Worm (Caenorhabditis elegans) whole organism, L2 larva: ENCODE results near the gene cest-2.2.

Experiments used
- F13H6.1 ChIP-seq: sonication (generic microtip); optimal IDR thresholded peaks from 2 replicates; lab custom pipeline; 2016; ENCODE audit warnings: missing genetic modification characterization, missing compliant biosample characterization
- R02D3.7 ChIP-seq: fragments of 150-350 bp; optimal IDR thresholded peaks from 2 replicates; lab custom pipeline; 2014; ENCODE audit warnings: missing biosample characterization, missing genetic modification characterization
- Y55F3AM.14 ChIP-seq: fragments of 200-800 bp; sonication (Bioruptor generic); optimal IDR thresholded peaks from 2 replicates; lab custom pipeline; 2018; ENCODE audit warnings: mild to moderate bottlenecking, missing genetic modification characterization, missing compliant biosample characterization
- alr-1 ChIP-seq: fragments of 150-350 bp; optimal IDR thresholded peaks from 2 replicates; lab custom pipeline; 2014; ENCODE audit warnings: missing biosample characterization, missing genetic modification characterization
- aly-2 ChIP-seq: fragments of 150-350 bp; optimal IDR thresholded peaks from 2 replicates; lab custom pipeline; 2014; ENCODE audit warnings: missing biosample characterization, missing genetic modification characterization
- ama-1 ChIP-seq: fragments of 150-350 bp; optimal IDR thresholded peaks from 2 replicates; lab custom pipeline; 2018; ENCODE audit warnings: inconsistent platforms
- egl-27 ChIP-seq: sonication (generic microtip); optimal IDR thresholded peaks from 3 replicates; lab custom pipeline; 2017; ENCODE audit warnings: missing biosample characterization, missing genetic modification reagents, missing genetic modification characterization
- fos-1 ChIP-seq: fragments of 150-350 bp; optimal IDR thresholded peaks from 2 replicates; lab custom pipeline; 2014; ENCODE audit warnings: missing biosample characterization, missing genetic modification characterization
- gmeb-1 ChIP-seq: fragments of 150-350 bp; optimal IDR thresholded peaks from 2 replicates; lab custom pipeline; 2014; ENCODE audit warnings: missing biosample characterization, missing genetic modification characterization
- lin-11 ChIP-seq: fragments of 150-350 bp; sonication (generic microtip); optimal IDR thresholded peaks from 2 replicates; lab custom pipeline; 2014; ENCODE audit warnings: missing biosample characterization, missing genetic modification characterization, inconsistent platforms, mixed read lengths
- lin-39 ChIP-seq: fragments of 150-350 bp; optimal IDR thresholded peaks from 2 replicates; lab custom pipeline; 2014; ENCODE audit warnings: missing biosample characterization, missing genetic modification reagents, missing genetic modification characterization
- lsy-2 ChIP-seq, 2 experiments: fragments of 150-350 bp in 1 of 2; sonication (generic microtip) in 1 of 2; optimal IDR thresholded peaks; 2 replicates each; lab custom pipeline; 2014 to 2017; ENCODE audit warnings: missing biosample characterization in 2 of 2, missing genetic modification characterization in 2 of 2
- mbf-1 ChIP-seq: sonication (generic microtip); optimal IDR thresholded peaks from 2 replicates; lab custom pipeline; 2017; ENCODE audit warnings: missing biosample characterization, missing genetic modification characterization
- mdl-1 ChIP-seq, 2 experiments: fragments of 150-350 bp in 1 of 2; sonication (generic microtip) in 1 of 2; optimal IDR thresholded peaks; 2 replicates each; lab custom pipeline; 2017; ENCODE audit warnings: missing biosample characterization in 2 of 2, missing genetic modification characterization in 2 of 2
- nhr-129 ChIP-seq: fragments of 150-350 bp; optimal IDR thresholded peaks from 2 replicates; lab custom pipeline; 2014; ENCODE audit warnings: missing biosample characterization, missing genetic modification characterization
- nhr-23 ChIP-seq: fragments of 150-350 bp; optimal IDR thresholded peaks from 2 replicates; lab custom pipeline; 2014; ENCODE audit warnings: missing biosample characterization, missing genetic modification reagents, missing genetic modification characterization
- nhr-237 ChIP-seq: fragments of 150-350 bp; optimal IDR thresholded peaks from 2 replicates; lab custom pipeline; 2014; ENCODE audit warnings: missing biosample characterization, missing genetic modification characterization
- nhr-25 ChIP-seq: fragments of 150-350 bp; sonication (generic microtip); optimal IDR thresholded peaks from 3 replicates; lab custom pipeline; 2014; ENCODE audit warnings: missing biosample characterization, missing genetic modification characterization
- skn-1 ChIP-seq: sonication (generic microtip); optimal IDR thresholded peaks from 2 replicates; lab custom pipeline; 2017; ENCODE audit warnings: missing biosample characterization, missing genetic modification characterization
- sma-3 ChIP-seq: sonication (generic microtip); optimal IDR thresholded peaks from 2 replicates; lab custom pipeline; 2016; ENCODE audit warnings: missing genetic modification reagents, missing genetic modification characterization, missing compliant biosample characterization
- sma-9 ChIP-seq, 2 experiments: fragments of 150-350 bp in 1 of 2; sonication (generic microtip) in 1 of 2; optimal IDR thresholded peaks; 2 replicates each; lab custom pipeline; 2014 to 2016; ENCODE audit warnings: missing genetic modification characterization in 2 of 2, mild to moderate bottlenecking in 1 of 2, missing biosample characterization in 1 of 2, missing compliant biosample characterization in 1 of 2, missing genetic modification reagents in 1 of 2, moderate library complexity in 1 of 2
- zag-1 ChIP-seq: fragments of 150-350 bp; optimal IDR thresholded peaks from 2 replicates; lab custom pipeline; 2014; ENCODE audit warnings: missing biosample characterization, missing genetic modification characterization
- ztf-1 ChIP-seq: fragments of 200-800 bp; sonication (Bioruptor generic); conservative IDR thresholded peaks from 2 replicates; pipeline ENCODE4 v1.3.6; 2022; ENCODE audit warnings: missing genetic modification characterization, missing compliant biosample characterization
- ztf-11 ChIP-seq: sonication (generic microtip); optimal IDR thresholded peaks from 2 replicates; lab custom pipeline; 2017; ENCODE audit warnings: missing biosample characterization, missing genetic modification characterization
- ztf-4 ChIP-seq: fragments of 150-350 bp; optimal IDR thresholded peaks from 2 replicates; lab custom pipeline; 2014; ENCODE audit warnings: missing biosample characterization, missing genetic modification characterization

cest-2.2 gene

ce11 chrV:14136152-14136551 is 39.0 kb downstream of the cest-2.2 start (continued):
- TF ChIP-seq ama-1 (lab: Kevin White, UChicago) (no peak), egl-27 (tag; lab: Kevin White, UChicago) (peak; percentile 76), ztf-11 (tag; lab: Kevin White, UChicago) (no peak)

ce11 chrV:14134757-14135441 is 40.3 kb downstream of the cest-2.2 start:
- peak; percentile 75 for TF ChIP-seq fos-1 (tag; lab: Kevin White, UChicago)
- TF ChIP-seq nhr-25, result peak; percentile 29
- no peak for TF ChIP-seq nhr-129 (tag; lab: Kevin White, UChicago)
- no peak for TF ChIP-seq ztf-1 (GFP tag; lab: Robert Waterston, UW)

- no peak for TF ChIP-seq nhr-237 (tag; lab: Kevin White, UChicago)
- no peak for TF ChIP-seq nhr-23 (tag; lab: Kevin White, UChicago)
- TF ChIP-seq nhr-25, result peak; percentile 17
- no peak for TF ChIP-seq egl-27 (tag; lab: Kevin White, UChicago)
- TF ChIP-seq mdl-1 (tag; optimal IDR thresholded peaks at IDR 0.05; lab: Kevin White, UChicago), result no peak
- peak in 1 of 2 experiments; percentile 16 for TF ChIP-seq lsy-2 (tag; optimal IDR thresholded peaks at IDR 0.05; lab: Kevin White, UChicago)
- peak; percentile 8 for TF ChIP-seq sma-9 (GFP tag; optimal IDR thresholded peaks at IDR 0.05; lab: Kevin White, UChicago)
- TF ChIP-seq sma-9 (tag; optimal IDR thresholded peaks at IDR 0.05; lab: Kevin White, UChicago), result no peak
- TF ChIP-seq lin-39 (tag; lab: Kevin White, UChicago), result no peak
- TF ChIP-seq nhr-129 (tag; lab: Kevin White, UChicago), result peak; percentile 8
- TF ChIP-seq, all 48 proteins: peak for 4
Observed at ce11 chrV:14133002-14133763, 42.0 kb downstream of the cest-2.2 start.

- no peak for TF ChIP-seq aly-2 (tag; lab: Kevin White, UChicago)
- TF ChIP-seq alr-1, result no peak
- no peak for TF ChIP-seq ztf-11 (tag; lab: Kevin White, UChicago)
- no peak for TF ChIP-seq mbf-1 (tag; lab: Kevin White, UChicago)
- no peak for TF ChIP-seq sma-3 (GFP tag; lab: Kevin White, UChicago)
- TF ChIP-seq nhr-25, result no peak
- TF ChIP-seq lin-11 (tag; lab: Kevin White, UChicago), result no peak
- TF ChIP-seq ztf-4 (tag; lab: Kevin White, UChicago), result no peak
- no peak for TF ChIP-seq nhr-129 (tag; lab: Kevin White, UChicago)
- TF ChIP-seq F13H6.1 (tag; lab: Kevin White, UChicago), result no peak
Observed at ce11 chrV:14130226-14130625, 44.9 kb downstream of the cest-2.2 start.

- TF ChIP-seq fos-1 (tag; lab: Kevin White, UChicago), result no peak
- peak; percentile 3 for TF ChIP-seq Y55F3AM.14 (GFP tag; lab: Kevin White, UChicago)
- TF ChIP-seq, all 48 proteins: peak for 1
Observed at ce11 chrV:14128858-14129257, 46.3 kb downstream of the cest-2.2 start.

- TF ChIP-seq R02D3.7 (tag; lab: Kevin White, UChicago), result no peak
- peak; percentile 18 for TF ChIP-seq nhr-129 (tag; lab: Kevin White, UChicago)
- no peak for TF ChIP-seq gmeb-1 (tag; lab: Kevin White, UChicago)
- peak; percentile 52 for TF ChIP-seq fos-1 (tag; lab: Kevin White, UChicago)
Observed at ce11 chrV:14127834-14128233, 47.3 kb downstream of the cest-2.2 start.

- TF ChIP-seq zag-1 (tag; lab: Kevin White, UChicago) (no peak), ama-1 (lab: Kevin White, UChicago) (no peak), ztf-11 (tag; lab: Kevin White, UChicago) (no peak), skn-1 (tag; lab: Kevin White, UChicago) (no peak), ztf-4 (tag; lab: Kevin White, UChicago) (no peak), lsy-2 (tag; optimal IDR thresholded peaks at IDR 0.05; lab: Kevin White, UChicago) (no peak), nhr-23 (tag; lab: Kevin White, UChicago) (no peak), nhr-129 (tag; lab: Kevin White, UChicago) (peak; percentile 17)
Observed at ce11 chrV:14126341-14126924, 48.7 kb downstream of the cest-2.2 start.
